Worm (Caenorhabditis elegans): ENCODE data around the gene srj-7.

srj-7 gene

DNA sequence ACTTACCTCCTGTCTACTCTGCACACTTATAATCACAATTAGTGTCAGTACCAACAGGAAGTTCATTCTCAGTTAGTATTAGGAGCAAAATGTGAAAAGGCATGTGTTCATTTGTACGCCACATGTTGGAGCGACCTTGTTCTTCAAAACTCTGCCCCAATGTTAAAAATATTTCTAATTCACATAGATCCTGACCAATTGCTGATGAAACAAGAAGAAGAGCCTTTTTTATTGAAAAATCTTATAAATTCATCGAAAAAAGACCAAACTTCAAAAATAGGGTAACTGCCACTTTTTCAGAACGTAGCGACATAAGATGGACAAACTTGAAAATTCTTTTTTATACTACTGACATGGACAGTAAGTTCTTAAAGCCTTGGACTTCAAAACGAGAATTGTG, 21.4 kb downstream of the srj-7 start, which contains the start of gene T28A11.17:
T28A11.17 (minus strand) TSS at position 101 of the 400 bp plus-strand sequence.
- TF ChIP-seq tbx-7 (tag; optimal IDR thresholded peaks at IDR 0.05) (no peak), hlh-13 (GFP tag; optimal IDR thresholded peaks at IDR 0.05) (no peak), rnt-1 (tag; optimal IDR thresholded peaks at IDR 0.05) (no peak), hlh-30 (tag; optimal IDR thresholded peaks at IDR 0.05; ENCODE audit: insufficient read depth) (no peak), K09A11.1 (tag; optimal IDR thresholded peaks at IDR 0.05; ENCODE audit: insufficient read depth) (no peak), gmeb-2 (tag; optimal IDR thresholded peaks at IDR 0.05) (no peak), elt-2 (tag; optimal IDR thresholded peaks at IDR 0.05) (no peak), ceh-30 (tag; optimal IDR thresholded peaks at IDR 0.05) (no peak), nhr-232 (tag; optimal IDR thresholded peaks at IDR 0.05) (no peak), ceh-22 (tag; optimal IDR thresholded peaks at IDR 0.05) (no peak), ceh-2 (tag; optimal IDR thresholded peaks at IDR 0.05) (no peak), pag-3 (tag; optimal IDR thresholded peaks at IDR 0.05; ENCODE audit: borderline replicate concordance) (no peak), unc-55 (GFP tag; optimal IDR thresholded peaks at IDR 0.05) (no peak), ceh-9 (tag; optimal IDR thresholded peaks at IDR 0.05) (no peak), C08G9.2 (tag; optimal IDR thresholded peaks at IDR 0.05) (no peak)

- TF ChIP-seq sox-4 (tag; optimal IDR thresholded peaks at IDR 0.05) (no peak), ceh-2 (tag; optimal IDR thresholded peaks at IDR 0.05) (no peak), Y22D7AL.16 (tag; optimal IDR thresholded peaks at IDR 0.05) (no peak), hlh-30 (tag; optimal IDR thresholded peaks at IDR 0.05; ENCODE audit: insufficient read depth) (no peak), ceh-31 (tag; optimal IDR thresholded peaks at IDR 0.05) (no peak), pax-1 (tag; optimal IDR thresholded peaks at IDR 0.05) (no peak), tbx-7 (tag; optimal IDR thresholded peaks at IDR 0.05) (no peak), F13H6.1 (tag; optimal IDR thresholded peaks at IDR 0.05) (no peak), unc-86 (tag; optimal IDR thresholded peaks at IDR 0.05) (no peak), hlh-8 (tag; optimal IDR thresholded peaks at IDR 0.05) (no peak)
These were observed 23.1 kb downstream of the srj-7 start, which contains the start of gene T28A11.18 for ce11 chrV:3267950-3268349. T28A11.18 (minus strand) TSS chrV:3268050.

ce11 chrV:3269407-3269806, 24.6 kb downstream of the srj-7 start, which contains the start of gene T28A11.19:
T28A11.19 (minus strand) TSS chrV:3269514.
- TF ChIP-seq odd-2 (tag; optimal IDR thresholded peaks at IDR 0.05): no peak
- TF ChIP-seq ceh-34 (tag; optimal IDR thresholded peaks at IDR 0.05): no peak
- no peak for TF ChIP-seq ztf-16 (tag; optimal IDR thresholded peaks at IDR 0.05)
- no peak for TF ChIP-seq ceh-24 (tag; optimal IDR thresholded peaks at IDR 0.05)
- TF ChIP-seq ceh-31 (tag; optimal IDR thresholded peaks at IDR 0.05): no peak
- TF ChIP-seq T23F11.4 (GFP tag; optimal IDR thresholded peaks at IDR 0.05): no peak

- TF ChIP-seq pax-1 (tag; optimal IDR thresholded peaks at IDR 0.05) (no peak), hlh-30 (tag; optimal IDR thresholded peaks at IDR 0.05; ENCODE audit: insufficient read depth) (no peak), ttx-3 (tag; optimal IDR thresholded peaks at IDR 0.05) (no peak), pros-1 (tag; optimal IDR thresholded peaks at IDR 0.05) (no peak), madf-2 (tag; optimal IDR thresholded peaks at IDR 0.05) (no peak), elt-4 (tag; optimal IDR thresholded peaks at IDR 0.05) (no peak), eyg-1 (tag; optimal IDR thresholded peaks at IDR 0.05) (no peak), odd-2 (tag; optimal IDR thresholded peaks at IDR 0.05) (no peak), ceh-48 (tag; optimal IDR thresholded peaks at IDR 0.05) (no peak)
These were observed 28.4 kb downstream of the srj-7 start, which contains the start of gene T28A11.20 for ce11 chrV:3273156-3273555. T28A11.20 (minus strand) TSS chrV:3273256.

- no peak for TF ChIP-seq T23F11.4 (GFP tag; optimal IDR thresholded peaks at IDR 0.05)
These were observed 28.8 kb downstream of the srj-7 start, which contains the start of gene T28A11.4 for ce11 chrV:3273577-3274100. T28A11.4 (plus strand) TSS chrV:3274050.

Measured in whole organism, late embryonic.